Fruit fly (Drosophila melanogaster): ENCODE data around the gene CG42654.

Gene CG42654

dm6 chr3L:19929051-19929718 is 25.1 kb downstream of the CG42654 start (continued):
- peak; percentile 10 for TF ChIP-seq CG18262 (tag; optimal IDR thresholded peaks at IDR 0.05)
- TF ChIP-seq Scr (GFP tag; IDR thresholded peaks at IDR 0.05; ENCODE audit: partially characterized antibody): no peak
- TF ChIP-seq CG3281 (GFP tag; optimal IDR thresholded peaks at IDR 0.05): peak; percentile 35
- peak; percentile 59 for TF ChIP-seq zf30C (GFP tag; optimal IDR thresholded peaks at IDR 0.05)
- no peak for TF ChIP-seq MESR4 (GFP tag; optimal IDR thresholded peaks at IDR 0.05)

- TF ChIP-seq da (GFP tag; optimal IDR thresholded peaks at IDR 0.05): no peak
- peak; percentile 63 for TF ChIP-seq shn (GFP tag; optimal IDR thresholded peaks at IDR 0.05)
- TF ChIP-seq pho (GFP tag; optimal IDR thresholded peaks at IDR 0.05): peak; percentile 76
- TF ChIP-seq Nf-YB (GFP tag; optimal IDR thresholded peaks at IDR 0.05): peak; percentile 15
- TF ChIP-seq zfh1 (GFP tag; IDR thresholded peaks at IDR 0.05): peak; percentile 44; the same call in 2 of the 3 replicates
- TF ChIP-seq CG6689 (GFP tag; IDR thresholded peaks at IDR 0.05): peak; percentile 56; the same call in 1 of the 2 replicates
- no peak for TF ChIP-seq CG15073 (GFP tag; optimal IDR thresholded peaks at IDR 0.05)
- peak; percentile 29 for TF ChIP-seq caup (GFP tag; optimal IDR thresholded peaks at IDR 0.05; ENCODE audit: severe bottlenecking)
- peak; percentile 44 for TF ChIP-seq CG11398 (GFP tag; optimal IDR thresholded peaks at IDR 0.05)
- TF ChIP-seq tgo (GFP tag; IDR thresholded peaks at IDR 0.05): peak; percentile 59; the same call in 2 of the 3 replicates
- TF ChIP-seq Mad (GFP tag; optimal IDR thresholded peaks at IDR 0.05): peak; percentile 73
- no peak for TF ChIP-seq Deaf1 (tag; optimal IDR thresholded peaks at IDR 0.05)
- TF ChIP-seq bowl (GFP tag; IDR thresholded peaks at IDR 0.05): no peak
- peak in 1 of 2 experiments; percentile 24 for TF ChIP-seq Eip74EF (GFP tag; optimal IDR thresholded peaks at IDR 0.05)
- peak; percentile 59 for TF ChIP-seq Ssrp (tag; optimal IDR thresholded peaks at IDR 0.05)
- no peak for TF ChIP-seq CG10431 (GFP tag; optimal IDR thresholded peaks at IDR 0.05)
- no peak for TF ChIP-seq Dip2 (GFP tag; IDR thresholded peaks at IDR 0.05)
- no peak for TF ChIP-seq CG6854 (GFP tag; optimal IDR thresholded peaks at IDR 0.05)
- TF ChIP-seq CG1529 (GFP tag; optimal IDR thresholded peaks at IDR 0.05): no peak
- TF ChIP-seq sd (tag; optimal IDR thresholded peaks at IDR 0.05): no peak
- TF ChIP-seq lmd (GFP tag; IDR thresholded peaks at IDR 0.05): peak; percentile 58; the same call in 1 of the 2 replicates
- TF ChIP-seq CG2120 (GFP tag; optimal IDR thresholded peaks at IDR 0.05): peak; percentile 84
- no peak for TF ChIP-seq CG8281 (tag; optimal IDR thresholded peaks at IDR 0.05)
- no peak for TF ChIP-seq sens-2 (GFP tag; IDR thresholded peaks at IDR 0.05)
- peak; percentile 59 for TF ChIP-seq CG12769 (tag; optimal IDR thresholded peaks at IDR 0.05)
- TF ChIP-seq CG15696 (tag; optimal IDR thresholded peaks at IDR 0.05): peak; percentile 56
- peak; percentile 47 for TF ChIP-seq fd3F (GFP tag; optimal IDR thresholded peaks at IDR 0.05)
- no peak for TF ChIP-seq Doc3 (GFP tag; IDR thresholded peaks at IDR 0.05; ENCODE audit: partially characterized antibody)
- no peak for TF ChIP-seq CG17568 (GFP tag; optimal IDR thresholded peaks at IDR 0.05)
- peak; percentile 75 for TF ChIP-seq tin (GFP tag; optimal IDR thresholded peaks at IDR 0.05)
- peak; percentile 74 for TF ChIP-seq Xbp1 (GFP tag; optimal IDR thresholded peaks at IDR 0.05)
- TF ChIP-seq CG12219 (GFP tag; optimal IDR thresholded peaks at IDR 0.05): no peak
- no peak for TF ChIP-seq H15 (GFP tag; IDR thresholded peaks at IDR 0.05)
- TF ChIP-seq p53 (GFP tag; optimal IDR thresholded peaks at IDR 0.05): peak; percentile 49
- no peak for TF ChIP-seq CG10959 (GFP tag; IDR thresholded peaks at IDR 0.05)
- no peak for TF ChIP-seq cwo (GFP tag; optimal IDR thresholded peaks at IDR 0.05)
- no peak for TF ChIP-seq seq (GFP tag; IDR thresholded peaks at IDR 0.05)
- TF ChIP-seq Asciz (GFP tag; optimal IDR thresholded peaks at IDR 0.05): no peak
- no peak for TF ChIP-seq ato (GFP tag; IDR thresholded peaks at IDR 0.05; ENCODE audit: partially characterized antibody)
- no peak for TF ChIP-seq Hr78 (GFP tag; optimal IDR thresholded peaks at IDR 0.05)
- peak; percentile 4 for TF ChIP-seq scrt (GFP tag; optimal IDR thresholded peaks at IDR 0.05)
These were observed 25.8 kb downstream of the CG42654 start, which contains the start of the genes CG8004 and RhoGDI for dm6 chr3L:19928435-19929011. TSS of gene CG8004 (minus strand) at chr3L:19928508. TSS of gene RhoGDI (plus strand) at chr3L:19928743.

Measured in whole organism, embryonic.